Fruit fly (Drosophila melanogaster): ENCODE measurements around the gene Tm2.
A peak's percentile ranks its signal among the peaks of the same experiment; 100 is the strongest.

The Tm2 gene

DNA sequence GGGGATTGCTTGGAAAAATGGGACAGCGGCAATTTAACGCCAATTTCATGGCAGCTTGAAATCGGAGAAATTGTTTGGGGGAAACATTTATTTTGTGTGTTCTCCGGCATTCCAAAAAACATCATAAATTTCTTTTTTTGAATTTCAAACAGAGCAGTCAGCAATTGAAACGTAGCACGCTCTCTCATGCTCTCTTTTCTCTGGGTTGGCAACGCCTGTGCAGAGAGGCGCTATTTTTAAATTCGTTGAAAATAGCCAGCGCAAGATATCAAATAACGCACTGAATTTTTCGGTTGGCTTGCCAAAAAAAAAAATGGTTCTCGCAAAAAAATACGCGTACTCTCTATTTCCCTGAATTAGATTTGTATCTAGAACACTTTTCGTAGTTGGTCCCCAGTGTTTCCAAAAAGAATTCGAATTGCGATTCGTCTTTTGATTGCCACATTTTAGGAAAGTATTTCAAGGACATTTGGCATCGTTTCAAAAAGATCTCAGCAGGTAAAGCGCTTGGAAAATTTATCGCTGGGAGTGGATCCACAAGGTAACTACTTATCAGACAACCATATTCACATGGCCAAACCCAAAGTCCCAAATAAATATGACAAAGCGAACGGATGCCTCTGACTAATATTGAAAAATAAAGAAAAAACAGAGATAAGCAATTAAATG lies 23.8 kb upstream of the Tm2 start (continued):
- TF ChIP-seq Oli (tag; optimal IDR thresholded peaks at IDR 0.05) (no peak), otp (GFP tag; IDR thresholded peaks at IDR 0.05) (no peak), dm (GFP tag; optimal IDR thresholded peaks at IDR 0.05) (no peak), Dip2 (GFP tag; IDR thresholded peaks at IDR 0.05) (no peak), dysf (GFP tag; IDR thresholded peaks at IDR 0.05) (no peak), CG10209 (GFP tag; optimal IDR thresholded peaks at IDR 0.05) (no peak), CG9215 (GFP tag; IDR thresholded peaks at IDR 0.05) (no peak), Sox100B (GFP tag; optimal IDR thresholded peaks at IDR 0.05) (no peak), CG17361 (GFP tag; IDR thresholded peaks at IDR 0.05) (no peak), CG10267 (tag; optimal IDR thresholded peaks at IDR 0.05) (no peak), zen (tag; optimal IDR thresholded peaks at IDR 0.05) (peak; percentile 16), Fer3 (tag; optimal IDR thresholded peaks at IDR 0.05) (no peak), zen2 (GFP tag; IDR thresholded peaks at IDR 0.05; ENCODE audit: partially characterized antibody) (no peak), CG3726 (GFP tag; IDR thresholded peaks at IDR 0.05) (no peak), dati (GFP tag; IDR thresholded peaks at IDR 0.05) (no peak), D (optimal IDR thresholded peaks at IDR 0.05) (no peak), D (GFP tag; optimal IDR thresholded peaks at IDR 0.05) (no peak), CG31441 (GFP tag; IDR thresholded peaks at IDR 0.05) (no peak), Six4 (GFP tag; optimal IDR thresholded peaks at IDR 0.05) (no peak), Ets97D (GFP tag; optimal IDR thresholded peaks at IDR 0.05) (no peak), nerfin-1 (tag; optimal IDR thresholded peaks at IDR 0.05) (no peak), CG2116 (GFP tag; optimal IDR thresholded peaks at IDR 0.05) (peak; percentile 12), org-1 (GFP tag; optimal IDR thresholded peaks at IDR 0.05) (no peak), Gug (GFP tag; IDR thresholded peaks at IDR 0.05) (no peak), Abd-B (GFP tag; optimal IDR thresholded peaks at IDR 0.05) (peak; percentile 38), CG15696 (tag; optimal IDR thresholded peaks at IDR 0.05) (no peak), dmrt11E (tag; optimal IDR thresholded peaks at IDR 0.05) (no peak), cato (GFP tag; optimal IDR thresholded peaks at IDR 0.05; ENCODE audit: borderline replicate concordance) (no peak), Oaz (GFP tag; IDR thresholded peaks at IDR 0.05) (no peak), CG17359 (tag; optimal IDR thresholded peaks at IDR 0.05) (no peak), lab (GFP tag; optimal IDR thresholded peaks at IDR 0.05) (peak; percentile 26), CG15601 (tag; optimal IDR thresholded peaks at IDR 0.05) (no peak), Rfx (GFP tag; IDR thresholded peaks at IDR 0.05) (no peak), vnd (GFP tag; IDR thresholded peaks at IDR 0.05; ENCODE audit: partially characterized antibody) (no peak), Pdp1 (GFP tag; optimal IDR thresholded peaks at IDR 0.05) (no peak), zf30C (GFP tag; optimal IDR thresholded peaks at IDR 0.05) (peak; percentile 24), sqz (GFP tag; optimal IDR thresholded peaks at IDR 0.05) (no peak), CG14667 (GFP tag; IDR thresholded peaks at IDR 0.05) (no peak), ash1 (GFP tag; optimal IDR thresholded peaks at IDR 0.05) (no peak), kni (GFP tag; optimal IDR thresholded peaks at IDR 0.05) (no peak), HmgZ (tag; optimal IDR thresholded peaks at IDR 0.05) (no peak), CG9727 (GFP tag; optimal IDR thresholded peaks at IDR 0.05) (no peak), chm (GFP tag; IDR thresholded peaks at IDR 0.05) (no peak), trem (tag; optimal IDR thresholded peaks at IDR 0.05) (peak; percentile 37), CG16813 (GFP tag; IDR thresholded peaks at IDR 0.05; ENCODE audit: partially characterized antibody) (no peak), abd-A (tag; optimal IDR thresholded peaks at IDR 0.05) (no peak), CG14014 (GFP tag; IDR thresholded peaks at IDR 0.05) (no peak), Dek (tag; optimal IDR thresholded peaks at IDR 0.05) (no peak), CG6813 (GFP tag; optimal IDR thresholded peaks at IDR 0.05) (no peak), CG6765 (GFP tag; optimal IDR thresholded peaks at IDR 0.05) (no peak)
